Fruit fly (Drosophila melanogaster) whole organism, prepupa: ENCODE data around the gene CG14626.

Experiments
- Blimp-1 ChIP-seq: fragments of 200-800 bp; sonication (Bioruptor generic); optimal IDR thresholded peaks from 3 replicates; lab custom pipeline; 2017; ENCODE audit warnings: missing biosample characterization, missing genetic modification characterization, mild to moderate bottlenecking, moderate library complexity, missing genetic modification reagents
- CG11902 ChIP-seq: fragments of 200-800 bp; sonication (Bioruptor generic); optimal IDR thresholded peaks from 3 replicates; lab custom pipeline; 2016; ENCODE audit warnings: missing biosample characterization, missing genetic modification characterization
- CG15336 ChIP-seq: fragments of 200-800 bp; sonication (Bioruptor generic); IDR thresholded peaks from 2 replicates; pipeline ENCODE4 v1.3.6; 2022; ENCODE audit warnings: missing biosample characterization, missing genetic modification characterization
- CG31627 ChIP-seq: fragments of 200-800 bp; sonication (Bioruptor generic); optimal IDR thresholded peaks from 3 replicates; lab custom pipeline; 2016; ENCODE audit warnings: missing biosample characterization, missing genetic modification characterization
- CG3919 ChIP-seq: fragments of 200-800 bp; sonication (Bioruptor generic); optimal IDR thresholded peaks from 3 replicates; lab custom pipeline; 2016; ENCODE audit warnings: missing biosample characterization, missing genetic modification characterization
- CG6808 ChIP-seq: fragments of 200-800 bp; sonication (Bioruptor generic); optimal IDR thresholded peaks from 3 replicates; lab custom pipeline; 2017; ENCODE audit warnings: missing biosample characterization, missing genetic modification characterization, mild to moderate bottlenecking, moderate library complexity, missing genetic modification reagents
- CG6854 ChIP-seq: fragments of 200-800 bp; sonication (Bioruptor generic); optimal IDR thresholded peaks from 2 replicates; lab custom pipeline; 2017; ENCODE audit warnings: missing biosample characterization, mild to moderate bottlenecking, missing genetic modification characterization
- CG8319 ChIP-seq: fragments of 200-800 bp; sonication (Bioruptor generic); optimal IDR thresholded peaks from 3 replicates; lab custom pipeline; 2016; ENCODE audit warnings: missing biosample characterization, missing genetic modification characterization
- CG9139 ChIP-seq: fragments of 200-800 bp; sonication (Bioruptor generic); optimal IDR thresholded peaks from 3 replicates; lab custom pipeline; 2017; ENCODE audit warnings: missing biosample characterization, mild to moderate bottlenecking, missing genetic modification characterization
- Eip93F ChIP-seq: fragments of 200-800 bp; sonication (Bioruptor generic); optimal IDR thresholded peaks from 2 replicates; lab custom pipeline; 2016; ENCODE audit warnings: missing biosample characterization, mild to moderate bottlenecking, missing genetic modification characterization
- Smox ChIP-seq: fragments of 200-800 bp; sonication (Bioruptor generic); optimal IDR thresholded peaks from 3 replicates; lab custom pipeline; 2016; ENCODE audit warnings: missing biosample characterization, missing genetic modification characterization
- Sox102F ChIP-seq: fragments of 200-800 bp; sonication (Bioruptor generic); optimal IDR thresholded peaks from 2 replicates; lab custom pipeline; 2016; ENCODE audit warnings: missing biosample characterization, mild to moderate bottlenecking, missing genetic modification characterization
- net ChIP-seq: fragments of 200-800 bp; sonication (Bioruptor generic); optimal IDR thresholded peaks from 3 replicates; lab custom pipeline; 2016; ENCODE audit warnings: missing biosample characterization, missing genetic modification characterization
- topi ChIP-seq: fragments of 200-800 bp; sonication (Bioruptor generic); optimal IDR thresholded peaks from 3 replicates; lab custom pipeline; 2016; ENCODE audit warnings: missing biosample characterization, missing genetic modification characterization

- no peak for TF ChIP-seq Smox (GFP tag; lab: Kevin White, UChicago)
- TF ChIP-seq CG11902 (GFP tag; lab: Kevin White, UChicago): no peak
- TF ChIP-seq CG31627 (GFP tag; lab: Kevin White, UChicago): no peak
- TF ChIP-seq CG6854 (GFP tag; lab: Kevin White, UChicago): no peak
- TF ChIP-seq CG6808 (GFP tag; lab: Kevin White, UChicago): no peak
- TF ChIP-seq CG15336: no peak
- no peak for TF ChIP-seq Sox102F (GFP tag; lab: Kevin White, UChicago)
- TF ChIP-seq net: no peak
- no peak for TF ChIP-seq CG9139 (GFP tag; lab: Kevin White, UChicago)
- no peak for TF ChIP-seq Eip93F (GFP tag; lab: Kevin White, UChicago)
- no peak for TF ChIP-seq CG8319 (GFP tag; lab: Kevin White, UChicago)
- no peak for TF ChIP-seq topi
- no peak for TF ChIP-seq CG3919 (GFP tag; lab: Kevin White, UChicago)
- no peak for TF ChIP-seq Blimp-1
Observed at dm6 chrX:1172756-1173422, 11.7 kb upstream of the CG14626 start.
